Fruit fly (Drosophila melanogaster) whole organism, embryonic: Measurements from ENCODE around the gene eIF4A.

Experiments used
- CG4282 ChIP-seq: fragments of 200-800 bp; sonication (Bioruptor generic); optimal IDR thresholded peaks from 2 replicates; lab custom pipeline; 2016; ENCODE audit warnings: missing biosample characterization, missing genetic modification characterization
- CG4730 ChIP-seq: fragments of 200-800 bp; sonication (Bioruptor generic); IDR thresholded peaks from 2 replicates; pipeline ENCODE4 v1.3.6; 2022; ENCODE audit warnings: missing biosample characterization, missing genetic modification characterization
- CkIIα-i1 ChIP-seq: fragments of 200-800 bp; sonication (Bioruptor generic); IDR thresholded peaks from 2 replicates; pipeline ENCODE4 v1.3.6; 2022; ENCODE audit warnings: missing biosample characterization, missing genetic modification characterization
- Mad ChIP-seq: fragments of 200-800 bp; sonication (Bioruptor generic); optimal IDR thresholded peaks from 2 replicates; lab custom pipeline; 2016; ENCODE audit warnings: missing biosample characterization, missing genetic modification characterization
- kay ChIP-seq: fragments of 200-800 bp; sonication (Bioruptor generic); optimal IDR thresholded peaks from 2 replicates; lab custom pipeline; 2016; ENCODE audit warnings: missing biosample characterization, missing genetic modification characterization

DNA sequence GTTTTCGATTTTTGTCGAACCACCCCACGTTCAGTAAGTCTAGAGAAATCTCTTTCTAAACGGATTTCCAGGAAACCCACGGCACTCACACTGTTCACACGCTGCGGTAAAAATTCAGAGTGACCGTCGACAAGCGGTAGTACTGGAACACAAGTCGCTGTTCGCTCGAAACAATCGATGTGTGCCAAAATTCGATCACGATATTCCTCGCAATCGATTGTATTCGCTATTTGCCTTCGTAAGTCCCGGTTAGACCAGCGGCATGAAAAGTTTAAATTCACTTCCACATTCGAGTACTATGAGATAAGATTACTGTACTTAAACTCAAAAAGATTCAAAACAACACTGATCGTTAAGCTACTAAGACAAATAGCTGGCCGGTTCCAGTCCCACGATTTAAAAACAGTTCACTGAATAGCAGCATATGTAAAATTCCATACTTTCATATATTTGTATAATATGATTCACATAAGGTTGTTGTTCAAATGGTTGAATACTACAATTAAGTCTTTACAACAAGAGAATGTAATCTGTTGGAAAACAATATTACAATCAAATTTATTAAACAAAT is 617 bp upstream of the eIF4A start, which contains the start of gene chic:
- TF ChIP-seq CG4282 (GFP tag; lab: Kevin White, UChicago) = no peak
- TF ChIP-seq Mad = no peak
- TF ChIP-seq CkIIα-i1 (GFP tag; lab: Robert Waterston, UW) = no peak
- TF ChIP-seq CG4730 (GFP tag; lab: Robert Waterston, UW) = no peak
- no peak for TF ChIP-seq kay (GFP tag; lab: Kevin White, UChicago)
